Fruit fly (Drosophila melanogaster): ENCODE results near the gene nab.
A peak's percentile ranks its signal among the peaks of the same experiment; 100 is the strongest.

The nab gene

DNA sequence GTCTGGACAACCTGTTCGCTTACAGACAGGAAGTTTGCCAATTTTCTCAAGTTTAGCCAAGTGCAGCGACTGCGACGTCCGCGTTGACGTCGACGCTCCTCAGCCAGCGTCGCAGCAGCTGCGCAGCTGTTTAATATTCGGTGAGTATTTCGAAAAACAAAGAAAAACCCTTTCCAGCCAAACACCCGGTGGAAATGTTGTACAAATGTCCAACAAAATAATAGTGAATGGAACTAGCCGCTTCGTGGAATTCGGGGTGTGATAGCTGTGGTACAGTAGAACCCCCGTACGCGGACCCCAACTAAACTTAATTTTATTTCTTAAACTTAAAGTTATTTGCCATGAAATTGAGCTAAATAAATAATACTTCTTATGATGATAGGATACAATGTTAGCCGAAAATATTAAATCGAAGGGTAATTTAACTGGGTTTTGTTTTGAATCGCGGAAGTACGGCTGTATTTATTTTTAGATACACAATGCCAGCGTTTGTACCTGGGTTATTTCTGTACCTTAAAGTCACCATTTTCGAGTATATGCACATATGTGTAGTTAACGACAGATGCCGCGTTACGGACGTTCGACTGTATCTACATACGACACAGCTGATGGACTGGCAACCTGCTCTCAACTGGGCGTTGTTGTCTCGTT lies 51.8 kb downstream of the nab start:
- TF ChIP-seq hb (GFP tag; IDR thresholded peaks at IDR 0.05; ENCODE audit: partially characterized antibody): no peak
- TF ChIP-seq bowl (GFP tag; IDR thresholded peaks at IDR 0.05): peak; percentile 47; the same call in 1 of the 2 replicates
- no peak for TF ChIP-seq Tbp (GFP tag; optimal IDR thresholded peaks at IDR 0.05)
- peak; percentile 22 for TF ChIP-seq Atf3 (GFP tag; optimal IDR thresholded peaks at IDR 0.05)
- peak; percentile 37 for TF ChIP-seq Lhr (GFP tag; optimal IDR thresholded peaks at IDR 0.05)
- TF ChIP-seq repo (GFP tag; optimal IDR thresholded peaks at IDR 0.05): peak; percentile 33
- TF ChIP-seq ase (GFP tag; IDR thresholded peaks at IDR 0.05): no peak
- peak; percentile 20 for TF ChIP-seq slou (GFP tag; optimal IDR thresholded peaks at IDR 0.05)
- TF ChIP-seq tgo (GFP tag; IDR thresholded peaks at IDR 0.05): peak; percentile 58
- TF ChIP-seq CG7963 (GFP tag; IDR thresholded peaks at IDR 0.05; ENCODE audit: partially characterized antibody): no peak
- TF ChIP-seq danr (GFP tag; IDR thresholded peaks at IDR 0.05): peak; percentile 69; the same call in 1 of the 2 replicates
- peak; percentile 81 for TF ChIP-seq Xrp1 (GFP tag; IDR thresholded peaks at IDR 0.05)
- TF ChIP-seq en (GFP tag; optimal IDR thresholded peaks at IDR 0.05): no peak
- no peak for TF ChIP-seq corto (GFP tag; optimal IDR thresholded peaks at IDR 0.05)
- TF ChIP-seq CG3065 (GFP tag; optimal IDR thresholded peaks at IDR 0.05): no peak
- no peak for TF ChIP-seq yki (optimal IDR thresholded peaks at IDR 0.05)
- peak; percentile 73 for TF ChIP-seq Asciz (GFP tag; optimal IDR thresholded peaks at IDR 0.05)
- peak; percentile 74 for TF ChIP-seq D19A (tag; optimal IDR thresholded peaks at IDR 0.05)
- TF ChIP-seq ham (GFP tag; IDR thresholded peaks at IDR 0.05): no peak
- TF ChIP-seq CG3838 (GFP tag; optimal IDR thresholded peaks at IDR 0.05): no peak
- peak; percentile 20; the same call in 1 of the 2 replicates for TF ChIP-seq NFAT (GFP tag; IDR thresholded peaks at IDR 0.05)
- peak; percentile 30 for TF ChIP-seq CG12071 (GFP tag; optimal IDR thresholded peaks at IDR 0.05)
- TF ChIP-seq CG11456 (GFP tag; IDR thresholded peaks at IDR 0.05): peak; percentile 39; the same call in 1 of the 3 replicates
- TF ChIP-seq ATbp (GFP tag; optimal IDR thresholded peaks at IDR 0.05): peak; percentile 68
- no peak for TF ChIP-seq jing (GFP tag; optimal IDR thresholded peaks at IDR 0.05)
- no peak for TF ChIP-seq lov (optimal IDR thresholded peaks at IDR 0.05)
- 0 out of 3 replicates have a peak, but pooled peaks have one; percentile 30 for TF ChIP-seq lov (GFP tag; IDR thresholded peaks at IDR 0.05)
- TF ChIP-seq CG15514 (GFP tag; optimal IDR thresholded peaks at IDR 0.05): peak; percentile 51
- TF ChIP-seq tio (GFP tag; optimal IDR thresholded peaks at IDR 0.05): no peak
- TF ChIP-seq CG11085 (GFP tag; IDR thresholded peaks at IDR 0.05): no peak
- TF ChIP-seq crol (GFP tag; IDR thresholded peaks at IDR 0.05): no peak
- no peak for TF ChIP-seq stc (GFP tag; IDR thresholded peaks at IDR 0.05)
- TF ChIP-seq CG1792 (GFP tag; optimal IDR thresholded peaks at IDR 0.05): peak; percentile 38
- TF ChIP-seq tx (GFP tag; optimal IDR thresholded peaks at IDR 0.05): peak; percentile 49
- peak in 1 of 2 experiments; percentile 63 for TF ChIP-seq Hr78 (GFP tag; optimal IDR thresholded peaks at IDR 0.05)
- peak; percentile 69 for TF ChIP-seq Max (GFP tag; optimal IDR thresholded peaks at IDR 0.05)
- TF ChIP-seq CG1603 (tag; optimal IDR thresholded peaks at IDR 0.05): peak; percentile 54
- TF ChIP-seq inv (GFP tag; IDR thresholded peaks at IDR 0.05; ENCODE audit: partially characterized antibody): no peak
- TF ChIP-seq unpg (GFP tag; optimal IDR thresholded peaks at IDR 0.05): peak; percentile 69
- TF ChIP-seq z (GFP tag; IDR thresholded peaks at IDR 0.05): no peak
- TF ChIP-seq ash1 (GFP tag; optimal IDR thresholded peaks at IDR 0.05): no peak
- peak; percentile 76 for TF ChIP-seq az2 (GFP tag; optimal IDR thresholded peaks at IDR 0.05)
- peak; percentile 32 for TF ChIP-seq CG14965 (GFP tag; optimal IDR thresholded peaks at IDR 0.05; ENCODE audit: borderline replicate concordance)
- TF ChIP-seq CG17361 (GFP tag; IDR thresholded peaks at IDR 0.05): peak; percentile 86
- peak; percentile 80 for TF ChIP-seq CG10209 (GFP tag; optimal IDR thresholded peaks at IDR 0.05)
- TF ChIP-seq gcm (GFP tag; optimal IDR thresholded peaks at IDR 0.05): peak; percentile 67
- TF ChIP-seq Fer2 (tag; optimal IDR thresholded peaks at IDR 0.05): peak; percentile 30
- TF ChIP-seq Sox100B (GFP tag; optimal IDR thresholded peaks at IDR 0.05): peak; percentile 85
- TF ChIP-seq Lim3 (GFP tag; IDR thresholded peaks at IDR 0.05): no peak; the same call in 1 of the 2 replicates
- TF ChIP-seq org-1 (GFP tag; optimal IDR thresholded peaks at IDR 0.05): peak; percentile 67

Data from whole organism, embryonic.